Worm (Caenorhabditis elegans) whole organism, L3 larva: ENCODE measurements around the gene Y41C4A.8.

Experiments used
- ZK546.5 ChIP-seq: sonication (generic microtip); optimal IDR thresholded peaks from 2 replicates; lab custom pipeline; 2017; ENCODE audit warnings: missing biosample characterization, missing genetic modification characterization
- aly-2 ChIP-seq: fragments of 150-350 bp; optimal IDR thresholded peaks from 2 replicates; lab custom pipeline; 2014; ENCODE audit warnings: missing biosample characterization, missing genetic modification characterization
- ama-1 ChIP-seq: fragments of 150-350 bp; optimal IDR thresholded peaks from 2 replicates; lab custom pipeline; 2018
- ceh-82 ChIP-seq: fragments of 150-350 bp; optimal IDR thresholded peaks from 2 replicates; lab custom pipeline; 2014; ENCODE audit warnings: missing biosample characterization, missing genetic modification characterization
- ceh-9 ChIP-seq: sonication (generic microtip); optimal IDR thresholded peaks from 2 replicates; lab custom pipeline; 2018; ENCODE audit warnings: missing biosample characterization, missing genetic modification characterization
- daf-12 ChIP-seq: fragments of 150-350 bp; optimal IDR thresholded peaks from 2 replicates; lab custom pipeline; 2014; ENCODE audit warnings: missing biosample characterization, missing genetic modification reagents, missing genetic modification characterization
- egl-27 ChIP-seq: sonication (generic microtip); optimal IDR thresholded peaks from 4 replicates; lab custom pipeline; 2017; ENCODE audit warnings: missing biosample characterization, missing genetic modification reagents, missing genetic modification characterization
- egl-5 ChIP-seq: fragments of 150-350 bp; optimal IDR thresholded peaks from 2 replicates; lab custom pipeline; 2017; ENCODE audit warnings: missing biosample characterization, missing genetic modification reagents, missing genetic modification characterization, inconsistent platforms
- elt-1 ChIP-seq: fragments of 150-350 bp; optimal IDR thresholded peaks from 2 replicates; lab custom pipeline; 2014; ENCODE audit warnings: missing biosample characterization, missing genetic modification characterization
- elt-3 ChIP-seq, 3 experiments: fragments of 150-350 bp in 1 of 3; sonication (generic microtip) in 2 of 3; optimal IDR thresholded peaks; 2 replicates in 2 of 3; 4 replicates in 1 of 3; lab custom pipeline; 2014 to 2017; ENCODE audit warnings: missing biosample characterization in 3 of 3, missing genetic modification characterization in 3 of 3
- eor-1 ChIP-seq, 2 experiments: fragments of 150-350 bp; optimal IDR thresholded peaks; 2 replicates each; lab custom pipeline; 2014 to 2018; ENCODE audit warnings: missing biosample characterization in 2 of 2, missing genetic modification characterization in 2 of 2
- fkh-10 ChIP-seq: sonication (generic microtip); optimal IDR thresholded peaks from 2 replicates; lab custom pipeline; 2017; ENCODE audit warnings: missing biosample characterization, missing genetic modification reagents, missing genetic modification characterization
- fkh-2 ChIP-seq: fragments of 150-350 bp; optimal IDR thresholded peaks from 2 replicates; lab custom pipeline; 2014; ENCODE audit warnings: missing biosample characterization, missing genetic modification reagents, missing genetic modification characterization
- hmg-11 ChIP-seq: sonication (generic microtip); optimal IDR thresholded peaks from 2 replicates; lab custom pipeline; 2016; ENCODE audit warnings: missing genetic modification characterization, missing compliant biosample characterization
- jun-1 ChIP-seq: fragments of 150-350 bp; optimal IDR thresholded peaks from 2 replicates; lab custom pipeline; 2014; ENCODE audit warnings: missing biosample characterization, missing genetic modification reagents, missing genetic modification characterization
- lin-15B ChIP-seq: fragments of 150-350 bp; optimal IDR thresholded peaks from 2 replicates; lab custom pipeline; 2014; ENCODE audit warnings: missing biosample characterization, missing genetic modification characterization
- lin-39 ChIP-seq: fragments of 150-350 bp; optimal IDR thresholded peaks from 2 replicates; lab custom pipeline; 2018; ENCODE audit warnings: missing biosample characterization, missing genetic modification reagents, missing genetic modification characterization
- lsy-12 ChIP-seq: sonication (generic microtip); optimal IDR thresholded peaks from 2 replicates; lab custom pipeline; 2016; ENCODE audit warnings: mild to moderate bottlenecking, missing genetic modification characterization, missing compliant biosample characterization
- mdl-1 ChIP-seq: fragments of 150-350 bp; optimal IDR thresholded peaks from 2 replicates; lab custom pipeline; 2014; ENCODE audit warnings: missing biosample characterization, missing genetic modification characterization
- mml-1 ChIP-seq: fragments of 150-350 bp; sonication (generic microtip); optimal IDR thresholded peaks from 3 replicates; lab custom pipeline; 2014; ENCODE audit warnings: missing biosample characterization, missing genetic modification characterization
- nfya-1 ChIP-seq: sonication (generic microtip); optimal IDR thresholded peaks from 2 replicates; lab custom pipeline; 2017; ENCODE audit warnings: missing genetic modification characterization, mild to moderate bottlenecking, missing compliant biosample characterization, antibody characterized with exemption, moderate library complexity; ENCODE audit not compliant: insufficient read depth
- nhr-12 ChIP-seq: fragments of 150-350 bp; optimal IDR thresholded peaks from 2 replicates; lab custom pipeline; 2014; ENCODE audit warnings: missing biosample characterization, missing genetic modification characterization
- nhr-23 ChIP-seq: fragments of 150-350 bp; optimal IDR thresholded peaks from 2 replicates; lab custom pipeline; 2014; ENCODE audit warnings: missing biosample characterization, missing genetic modification reagents, missing genetic modification characterization
- nhr-237 ChIP-seq: fragments of 150-350 bp; optimal IDR thresholded peaks from 2 replicates; lab custom pipeline; 2014; ENCODE audit warnings: missing biosample characterization, missing genetic modification characterization
- nhr-43 ChIP-seq: sonication (generic microtip); optimal IDR thresholded peaks from 2 replicates; lab custom pipeline; 2016; ENCODE audit warnings: mild to moderate bottlenecking, missing genetic modification characterization, missing compliant biosample characterization; ENCODE audit not compliant: poor library complexity, severe bottlenecking
- nhr-67 ChIP-seq: fragments of 150-350 bp; optimal IDR thresholded peaks from 2 replicates; lab custom pipeline; 2014; ENCODE audit warnings: missing biosample characterization, missing genetic modification characterization
- nhr-76 ChIP-seq: fragments of 150-350 bp; sonication (generic microtip); optimal IDR thresholded peaks from 5 replicates; lab custom pipeline; 2014; ENCODE audit warnings: missing biosample characterization, missing genetic modification characterization
- nhr-77 ChIP-seq: fragments of 150-350 bp; optimal IDR thresholded peaks from 2 replicates; lab custom pipeline; 2014; ENCODE audit warnings: missing biosample characterization, missing genetic modification characterization
- pha-4 ChIP-seq: fragments of 150-350 bp; optimal IDR thresholded peaks from 2 replicates; lab custom pipeline; 2014; ENCODE audit warnings: missing biosample characterization, missing genetic modification reagents, missing genetic modification characterization
- pqm-1 ChIP-seq: fragments of 150-350 bp; optimal IDR thresholded peaks from 2 replicates; lab custom pipeline; 2017; ENCODE audit warnings: missing biosample characterization, missing genetic modification characterization, inconsistent platforms
- sea-2 ChIP-seq: fragments of 150-350 bp; sonication (generic microtip); optimal IDR thresholded peaks from 4 replicates; lab custom pipeline; 2014; ENCODE audit warnings: missing biosample characterization, missing genetic modification reagents, missing genetic modification characterization
- skn-1 ChIP-seq: fragments of 150-350 bp; optimal IDR thresholded peaks from 2 replicates; lab custom pipeline; 2014; ENCODE audit warnings: missing biosample characterization, missing genetic modification characterization
- tbx-2 ChIP-seq: sonication (generic microtip); optimal IDR thresholded peaks from 2 replicates; lab custom pipeline; 2016; ENCODE audit warnings: mild to moderate bottlenecking, missing genetic modification characterization, missing compliant biosample characterization
- unc-39 ChIP-seq: sonication (generic microtip); optimal IDR thresholded peaks from 4 replicates; lab custom pipeline; 2017; ENCODE audit warnings: missing biosample characterization, missing genetic modification characterization
- zag-1 ChIP-seq: fragments of 150-350 bp; optimal IDR thresholded peaks from 2 replicates; lab custom pipeline; 2014; ENCODE audit warnings: missing biosample characterization, missing genetic modification characterization
- ztf-11 ChIP-seq: fragments of 150-350 bp; optimal IDR thresholded peaks from 2 replicates; lab custom pipeline; 2014; ENCODE audit warnings: missing biosample characterization, missing genetic modification characterization
- ztf-4 ChIP-seq: fragments of 150-350 bp; optimal IDR thresholded peaks from 2 replicates; lab custom pipeline; 2014; ENCODE audit warnings: missing biosample characterization, missing genetic modification characterization

The Y41C4A.8 gene

ce11 chrIII:11708722-11709121 lies at the start of gene Y41C4A.8:
Gene Y41C4A.8, minus strand, starts transcription at chrIII:11708822.
- TF ChIP-seq lsy-12 (tag; lab: Kevin White, UChicago) (no peak), egl-27 (tag; lab: Kevin White, UChicago) (no peak), ztf-4 (no peak), nhr-77 (tag; lab: Kevin White, UChicago) (no peak), aly-2 (no peak), lin-15B (tag; lab: Kevin White, UChicago) (no peak), nhr-43 (no peak), nhr-67 (tag; lab: Kevin White, UChicago) (no peak), nhr-76 (tag; lab: Kevin White, UChicago) (no peak)

- TF ChIP-seq lin-39 (tag; lab: Kevin White, UChicago) (no peak), elt-1 (tag; lab: Kevin White, UChicago) (no peak), unc-39 (no peak), ztf-11 (no peak), skn-1 (tag; lab: Kevin White, UChicago) (no peak), jun-1 (no peak), pha-4 (tag; lab: Kevin White, UChicago) (no peak), ZK546.5 (tag; lab: Kevin White, UChicago) (no peak), pqm-1 (tag; lab: Kevin White, UChicago) (no peak), ceh-82 (tag; lab: Kevin White, UChicago) (no peak), nhr-67 (tag; lab: Kevin White, UChicago) (no peak), elt-3 (tag; optimal IDR thresholded peaks at IDR 0.05; lab: Kevin White, UChicago) (no peak), nhr-237 (tag; lab: Kevin White, UChicago) (no peak), sea-2 (no peak), eor-1 (tag; optimal IDR thresholded peaks at IDR 0.05; lab: Kevin White, UChicago) (no peak), nhr-77 (tag; lab: Kevin White, UChicago) (no peak), nhr-76 (tag; lab: Kevin White, UChicago) (no peak), nhr-12 (no peak)
These were observed 49.3 kb upstream of the Y41C4A.8 start for ce11 chrIII:11757892-11758291.

ce11 chrIII:11750817-11751216 lies 42.2 kb upstream of the Y41C4A.8 start:
- TF ChIP-seq ama-1 (lab: Kevin White, UChicago) = no peak
- TF ChIP-seq skn-1 (tag; lab: Kevin White, UChicago) = no peak
- TF ChIP-seq ZK546.5 (tag; lab: Kevin White, UChicago) = no peak
- TF ChIP-seq pqm-1 (tag; lab: Kevin White, UChicago) = no peak
- no peak for TF ChIP-seq nhr-23 (tag; lab: Kevin White, UChicago)
- TF ChIP-seq pha-4 (tag; lab: Kevin White, UChicago) = no peak
- TF ChIP-seq ceh-9 (tag; lab: Kevin White, UChicago) = no peak
- TF ChIP-seq fkh-2 (tag; lab: Kevin White, UChicago) = no peak
- no peak for TF ChIP-seq ceh-82 (tag; lab: Kevin White, UChicago)
- no peak for TF ChIP-seq tbx-2 (tag; lab: Kevin White, UChicago)
- no peak for TF ChIP-seq daf-12 (tag; lab: Kevin White, UChicago)
- no peak for TF ChIP-seq lsy-12 (tag; lab: Kevin White, UChicago)

- TF ChIP-seq nhr-237 (tag; lab: Kevin White, UChicago) (no peak), eor-1 (tag; optimal IDR thresholded peaks at IDR 0.05; lab: Kevin White, UChicago) (no peak), nfya-1 (tag; lab: Kevin White, UChicago) (no peak), unc-39 (no peak), aly-2 (no peak), mml-1 (tag; lab: Kevin White, UChicago) (no peak), hmg-11 (tag; lab: Kevin White, UChicago) (no peak), nhr-76 (tag; lab: Kevin White, UChicago) (no peak), egl-5 (no peak), elt-1 (tag; lab: Kevin White, UChicago) (no peak), fkh-2 (tag; lab: Kevin White, UChicago) (no peak), ztf-11 (no peak), mdl-1 (tag; lab: Kevin White, UChicago) (no peak), ceh-9 (tag; lab: Kevin White, UChicago) (no peak), nhr-43 (no peak), fkh-10 (GFP tag; lab: Kevin White, UChicago) (no peak), zag-1 (no peak)
These were observed 41.6 kb upstream of the Y41C4A.8 start for ce11 chrIII:11750232-11750631.
